Fruit fly (Drosophila melanogaster): ENCODE results near the gene CG9356.

Gene CG9356

dm6 chr3R:9401127-9401603 lies 2.9 kb downstream of the CG9356 start, which contains the start of the genes RpL34b and CG8132 (continued):
- TF ChIP-seq CG12659 (GFP tag; optimal IDR thresholded peaks at IDR 0.05) = peak; percentile 99
- peak; percentile 91 for TF ChIP-seq Vsx1 (GFP tag; optimal IDR thresholded peaks at IDR 0.05)
- no peak for TF ChIP-seq CG1832 (GFP tag; optimal IDR thresholded peaks at IDR 0.05)
- peak; percentile 93 for TF ChIP-seq CG17328 (GFP tag; IDR thresholded peaks at IDR 0.05)
- peak; percentile 95 for TF ChIP-seq tx (GFP tag; optimal IDR thresholded peaks at IDR 0.05)
- peak; percentile 95 for TF ChIP-seq dysf (GFP tag; IDR thresholded peaks at IDR 0.05)
- peak; percentile 97 for TF ChIP-seq lilli (GFP tag; optimal IDR thresholded peaks at IDR 0.05)
- peak; percentile 90 for TF ChIP-seq CG2889 (GFP tag; IDR thresholded peaks at IDR 0.05)
- peak; percentile 97 for TF ChIP-seq CG11247 (GFP tag; IDR thresholded peaks at IDR 0.05)
- TF ChIP-seq fu2 (GFP tag; optimal IDR thresholded peaks at IDR 0.05) = peak; percentile 95
- peak; percentile 62; the same call in 1 of the 2 replicates for TF ChIP-seq Lim3 (GFP tag; IDR thresholded peaks at IDR 0.05)
- TF ChIP-seq ham (GFP tag; IDR thresholded peaks at IDR 0.05) = peak; percentile 94
- TF ChIP-seq CG7556 (GFP tag; optimal IDR thresholded peaks at IDR 0.05) = peak; percentile 93
- TF ChIP-seq Hand (GFP tag; optimal IDR thresholded peaks at IDR 0.05) = peak; percentile 85
- peak; percentile 98 for TF ChIP-seq CG30403 (GFP tag; optimal IDR thresholded peaks at IDR 0.05)
- TF ChIP-seq CrebB (tag; optimal IDR thresholded peaks at IDR 0.05) = peak; percentile 94
- peak; percentile 96 for TF ChIP-seq CG10209 (GFP tag; optimal IDR thresholded peaks at IDR 0.05)
- TF ChIP-seq Bgb (GFP tag; IDR thresholded peaks at IDR 0.05; ENCODE audit: partially characterized antibody) = peak; percentile 61
- TF ChIP-seq MBD-R2 (GFP tag; IDR thresholded peaks at IDR 0.05) = peak; percentile 97
- TF ChIP-seq sqz (GFP tag; optimal IDR thresholded peaks at IDR 0.05) = peak; percentile 90
- peak; percentile 89 for TF ChIP-seq CG43689 (GFP tag; IDR thresholded peaks at IDR 0.05)
- TF ChIP-seq CG10366 (GFP tag; IDR thresholded peaks at IDR 0.05) = peak; percentile 93
- peak; percentile 95 for TF ChIP-seq MTF-1 (GFP tag; optimal IDR thresholded peaks at IDR 0.05; ENCODE audit: borderline replicate concordance)
- TF ChIP-seq p53 (GFP tag; optimal IDR thresholded peaks at IDR 0.05) = peak; percentile 94
- peak; percentile 98 for TF ChIP-seq mirr (GFP tag; optimal IDR thresholded peaks at IDR 0.05)
- TF ChIP-seq CG8290 (GFP tag; optimal IDR thresholded peaks at IDR 0.05) = peak; percentile 95
- peak; percentile 92 to 97 for TF ChIP-seq CG8290 (tag; optimal IDR thresholded peaks at IDR 0.05)
- peak; percentile 58; the same call in 1 of the 2 replicates for TF ChIP-seq bbx (GFP tag; IDR thresholded peaks at IDR 0.05; ENCODE audit: partially characterized antibody)
- TF ChIP-seq CG10543 (GFP tag; optimal IDR thresholded peaks at IDR 0.05) = peak; percentile 99
- TF ChIP-seq HLH4C (GFP tag; IDR thresholded peaks at IDR 0.05; ENCODE audit: partially characterized antibody) = peak; percentile 19; the same call in 1 of the 3 replicates
- TF ChIP-seq CG4328 (GFP tag; optimal IDR thresholded peaks at IDR 0.05) = peak; percentile 97
- TF ChIP-seq CG9797 (GFP tag; optimal IDR thresholded peaks at IDR 0.05) = peak; percentile 59
- peak; percentile 92 for TF ChIP-seq twi (tag; optimal IDR thresholded peaks at IDR 0.05)
- TF ChIP-seq jumu (GFP tag; optimal IDR thresholded peaks at IDR 0.05) = peak; percentile 97
- peak; percentile 50 for TF ChIP-seq dimm (GFP tag; IDR thresholded peaks at IDR 0.05)
- TF ChIP-seq lola (GFP tag; optimal IDR thresholded peaks at IDR 0.05) = peak in 1 of 3 experiments; percentile 92
- peak; percentile 90 for TF ChIP-seq CG3407 (GFP tag; optimal IDR thresholded peaks at IDR 0.05)
- TF ChIP-seq CG32532 (GFP tag; IDR thresholded peaks at IDR 0.05) = peak; percentile 98
- TF ChIP-seq CG17612 (GFP tag; IDR thresholded peaks at IDR 0.05) = peak; percentile 91
- peak; percentile 92 for TF ChIP-seq gcm2 (GFP tag; optimal IDR thresholded peaks at IDR 0.05)
- TF ChIP-seq hkb (optimal IDR thresholded peaks at IDR 0.05) = peak; percentile 91
- peak; percentile 93 for TF ChIP-seq hkb (GFP tag; IDR thresholded peaks at IDR 0.05)
- TF ChIP-seq zfh2 (GFP tag; optimal IDR thresholded peaks at IDR 0.05) = peak; percentile 98
- peak; percentile 96 for TF ChIP-seq tgo (GFP tag; IDR thresholded peaks at IDR 0.05)
- peak; percentile 85 for TF ChIP-seq CG4707 (GFP tag; optimal IDR thresholded peaks at IDR 0.05)
- TF ChIP-seq CG30431 (GFP tag; optimal IDR thresholded peaks at IDR 0.05) = peak; percentile 95
- TF ChIP-seq TFAM (GFP tag; optimal IDR thresholded peaks at IDR 0.05) = peak; percentile 17
- TF ChIP-seq MESR4 (GFP tag; optimal IDR thresholded peaks at IDR 0.05) = peak; percentile 94
- TF ChIP-seq bsh (GFP tag; optimal IDR thresholded peaks at IDR 0.05) = peak; percentile 47 to 93
- peak; percentile 80 for TF ChIP-seq CG8359 (GFP tag; optimal IDR thresholded peaks at IDR 0.05; ENCODE audit: borderline replicate concordance)

Data from whole organism, embryonic.